Worm (Caenorhabditis elegans) whole organism, young adult: Measurements from ENCODE around the gene npr-40.
"Not testable (repeated sequence)": the region's sequence is repeated elsewhere in the genome, so short reads cannot be mapped to it uniquely, and the experiment has no call there.

Source experiments
- B0019.2 ChIP-seq: fragments of 200-800 bp; sonication (Bioruptor generic); conservative IDR thresholded peaks from 2 replicates; pipeline ENCODE4 v1.3.6; 2022; ENCODE audit warnings: missing genetic modification reagents, missing genetic modification characterization, missing compliant biosample characterization
- D2030.7 ChIP-seq: fragments of 200-800 bp; sonication (Bioruptor generic); IDR thresholded peaks from 2 replicates; pipeline ENCODE4 v1.3.6; 2022; ENCODE audit warnings: missing genetic modification reagents, missing genetic modification characterization, missing compliant biosample characterization
- F10E7.11 ChIP-seq: sonication (generic microtip); optimal IDR thresholded peaks from 2 replicates; lab custom pipeline; 2017; ENCODE audit warnings: mild to moderate bottlenecking, missing genetic modification characterization, moderate library complexity, missing compliant biosample characterization
- F23B12.7 ChIP-seq: sonication (generic microtip); optimal IDR thresholded peaks from 2 replicates; lab custom pipeline; 2017; ENCODE audit warnings: missing genetic modification characterization, mild to moderate bottlenecking, missing compliant biosample characterization, antibody characterized with exemption, moderate library complexity; ENCODE audit not compliant: insufficient read depth
- F39B2.1 ChIP-seq: fragments of 200-800 bp; sonication (Bioruptor generic); IDR thresholded peaks from 2 replicates; pipeline ENCODE4 v1.3.6; 2022; ENCODE audit warnings: missing genetic modification reagents, missing genetic modification characterization, missing compliant biosample characterization
- T07F8.4 ChIP-seq: sonication (generic microtip); optimal IDR thresholded peaks from 2 replicates; lab custom pipeline; 2016; ENCODE audit warnings: mild to moderate bottlenecking, missing genetic modification characterization, moderate library complexity, missing compliant biosample characterization
- Y53F4B.3 ChIP-seq: fragments of 200-800 bp; sonication (Bioruptor generic); IDR thresholded peaks from 2 replicates; pipeline ENCODE4 v1.3.6; 2022; ENCODE audit warnings: missing genetic modification reagents, missing genetic modification characterization, missing compliant biosample characterization
- Y53G8AR.9 ChIP-seq: fragments of 200-800 bp; sonication (Bioruptor generic); conservative IDR thresholded peaks from 2 replicates; pipeline ENCODE4 v1.3.6; 2022; ENCODE audit warnings: missing genetic modification reagents, missing genetic modification characterization, missing compliant biosample characterization
- aptf-2 ChIP-seq: fragments of 200-800 bp; sonication (Bioruptor generic); conservative IDR thresholded peaks from 2 replicates; pipeline ENCODE4 v1.3.6; 2022; ENCODE audit warnings: missing genetic modification reagents, missing genetic modification characterization, missing compliant biosample characterization
- attf-3 ChIP-seq: fragments of 200-800 bp; sonication (Bioruptor generic); conservative IDR thresholded peaks from 2 replicates; pipeline ENCODE4 v1.3.6; 2022; ENCODE audit warnings: missing genetic modification reagents, missing genetic modification characterization, missing compliant biosample characterization
- attf-5 ChIP-seq: fragments of 200-800 bp; sonication (Bioruptor generic); optimal IDR thresholded peaks from 2 replicates; lab custom pipeline; 2018; ENCODE audit warnings: mild to moderate bottlenecking, missing genetic modification characterization, missing compliant biosample characterization
- ccch-3 ChIP-seq: fragments of 200-800 bp; sonication (Bioruptor generic); optimal IDR thresholded peaks from 2 replicates; lab custom pipeline; 2018; ENCODE audit warnings: mild to moderate bottlenecking, missing genetic modification characterization, missing compliant biosample characterization
- cebp-1 ChIP-seq, 2 experiments: fragments of 200-800 bp in 1 of 2; sonication (Bioruptor generic) in 1 of 2; sonication (generic microtip) in 1 of 2; IDR thresholded peaks in 1 of 2; optimal IDR thresholded peaks in 1 of 2; 2 replicates each; pipeline versions ENCODE4 v1.3.6 to Lab custom; 2017 to 2022; ENCODE audit warnings: missing compliant biosample characterization in 2 of 2, missing genetic modification characterization in 2 of 2, mild to moderate bottlenecking in 1 of 2, missing genetic modification reagents in 1 of 2, moderate library complexity in 1 of 2
- cebp-2 ChIP-seq: fragments of 200-800 bp; sonication (Bioruptor generic); IDR thresholded peaks from 2 replicates; pipeline ENCODE4 v1.3.6; 2022; ENCODE audit warnings: missing genetic modification characterization, missing compliant biosample characterization
- ceh-27 ChIP-seq: fragments of 200-800 bp; sonication (Bioruptor generic); optimal IDR thresholded peaks from 2 replicates; lab custom pipeline; 2018; ENCODE audit warnings: mild to moderate bottlenecking, missing genetic modification characterization, moderate library complexity, missing compliant biosample characterization
- ceh-40 ChIP-seq: fragments of 200-800 bp; sonication (Bioruptor generic); IDR thresholded peaks from 2 replicates; pipeline ENCODE4 v1.3.6; 2022; ENCODE audit warnings: missing genetic modification characterization, missing compliant biosample characterization
- chd-7 ChIP-seq: sonication (generic microtip); optimal IDR thresholded peaks from 2 replicates; lab custom pipeline; 2016; ENCODE audit warnings: mild to moderate bottlenecking, missing genetic modification characterization, moderate library complexity, missing compliant biosample characterization
- dpff-1 ChIP-seq: sonication (generic microtip); optimal IDR thresholded peaks from 2 replicates; lab custom pipeline; 2017; ENCODE audit warnings: mild to moderate bottlenecking, missing genetic modification characterization, missing compliant biosample characterization
- egrh-3 ChIP-seq: fragments of 200-800 bp; sonication (Bioruptor generic); IDR thresholded peaks from 2 replicates; pipeline ENCODE4 v1.3.6; 2022; ENCODE audit warnings: missing genetic modification reagents, missing genetic modification characterization, missing compliant biosample characterization
- hlh-26 ChIP-seq: fragments of 200-800 bp; sonication (Bioruptor generic); conservative IDR thresholded peaks from 2 replicates; pipeline ENCODE4 v1.3.6; 2022; ENCODE audit warnings: missing genetic modification reagents, missing genetic modification characterization, missing compliant biosample characterization
- hmg-20 ChIP-seq: fragments of 200-800 bp; sonication (Bioruptor generic); IDR thresholded peaks from 2 replicates; pipeline ENCODE4 v1.3.6; 2022; ENCODE audit warnings: missing genetic modification reagents, missing genetic modification characterization, missing compliant biosample characterization
- hrde-1 ChIP-seq: sonication (generic microtip); optimal IDR thresholded peaks from 2 replicates; lab custom pipeline; 2016; ENCODE audit warnings: missing genetic modification characterization, mild to moderate bottlenecking, missing compliant biosample characterization, moderate library complexity, missing genotype, missing genetic modification reagents, borderline replicate concordance
- lag-1 ChIP-seq: fragments of 200-800 bp; sonication (Bioruptor generic); IDR thresholded peaks from 2 replicates; pipeline ENCODE4 v1.3.6; 2022; ENCODE audit warnings: missing genetic modification reagents, missing genetic modification characterization, missing compliant biosample characterization
- let-607 ChIP-seq, 2 experiments: fragments of 200-800 bp in 1 of 2; sonication (Bioruptor generic) in 1 of 2; sonication (generic microtip) in 1 of 2; optimal IDR thresholded peaks; 2 replicates each; lab custom pipeline; 2016 to 2018; ENCODE audit warnings: mild to moderate bottlenecking in 2 of 2, missing compliant biosample characterization in 2 of 2, missing genetic modification characterization in 2 of 2, moderate library complexity in 2 of 2, missing genotype in 1 of 2
- lin-54 ChIP-seq: fragments of 200-800 bp; sonication (Bioruptor generic); optimal IDR thresholded peaks from 2 replicates; lab custom pipeline; 2018; ENCODE audit warnings: mild to moderate bottlenecking, missing genetic modification characterization, missing compliant biosample characterization
- madf-8 ChIP-seq: fragments of 200-800 bp; sonication (Bioruptor generic); conservative IDR thresholded peaks from 2 replicates; pipeline ENCODE4 v1.3.6; 2022; ENCODE audit warnings: missing genetic modification reagents, missing genetic modification characterization, missing compliant biosample characterization
- mcd-1 ChIP-seq: fragments of 200-800 bp; sonication (Bioruptor generic); IDR thresholded peaks from 2 replicates; pipeline ENCODE4 v1.3.6; 2022; ENCODE audit warnings: missing genetic modification reagents, missing genetic modification characterization, missing compliant biosample characterization
- nhr-80 ChIP-seq: sonication (generic microtip); optimal IDR thresholded peaks from 2 replicates; lab custom pipeline; 2016; ENCODE audit warnings: missing genetic modification characterization, missing compliant biosample characterization
- nhr-90 ChIP-seq: sonication (generic microtip); optimal IDR thresholded peaks from 2 replicates; lab custom pipeline; 2016; ENCODE audit warnings: missing genotype, mild to moderate bottlenecking, missing genetic modification characterization, missing compliant biosample characterization
- pbrm-1 ChIP-seq: fragments of 200-800 bp; sonication (Bioruptor generic); IDR thresholded peaks from 2 replicates; pipeline ENCODE4 v1.3.6; 2022; ENCODE audit warnings: missing genetic modification reagents, missing genetic modification characterization, missing compliant biosample characterization
- pha-4 ChIP-seq: fragments of 150-350 bp; sonication (generic microtip); optimal IDR thresholded peaks from 2 replicates; lab custom pipeline; 2014; ENCODE audit warnings: missing biosample characterization, missing genetic modification reagents, missing genetic modification characterization
- snpc-3.4 ChIP-seq: sonication (generic microtip); optimal IDR thresholded peaks from 2 replicates; lab custom pipeline; 2017; ENCODE audit warnings: missing genetic modification characterization, mild to moderate bottlenecking, missing compliant biosample characterization, antibody characterized with exemption, moderate library complexity, missing genotype, missing genetic modification reagents
- tbx-9 ChIP-seq: sonication (generic microtip); optimal IDR thresholded peaks from 2 replicates; lab custom pipeline; 2016; ENCODE audit warnings: borderline replicate concordance, missing genetic modification characterization, inconsistent platforms, missing compliant biosample characterization
- tlf-1 ChIP-seq: fragments of 200-800 bp; sonication (Bioruptor generic); optimal IDR thresholded peaks from 2 replicates; lab custom pipeline; 2018; ENCODE audit warnings: mild to moderate bottlenecking, missing genetic modification characterization, missing compliant biosample characterization
- zfh-2 ChIP-seq: fragments of 200-800 bp; sonication (Bioruptor generic); conservative IDR thresholded peaks from 2 replicates; pipeline ENCODE4 v1.3.6; 2022; ENCODE audit warnings: missing genetic modification reagents, missing genetic modification characterization, missing compliant biosample characterization
- ztf-3 ChIP-seq: fragments of 200-800 bp; sonication (Bioruptor generic); optimal IDR thresholded peaks from 2 replicates; lab custom pipeline; 2018; ENCODE audit warnings: mild to moderate bottlenecking, missing genetic modification characterization, missing compliant biosample characterization

The npr-40 gene

ce11 chrX:14964253-14964652 is 45.6 kb downstream of the npr-40 start, which contains the start of gene rgs-11:
Gene rgs-11 (plus strand): TSS chrX:14964553.
- TF ChIP-seq aptf-2 (GFP tag; lab: Robert Waterston, UW) (peak; percentile 66; the same call in 1 of the 2 replicates), tlf-1 (GFP tag; lab: Kevin White, UChicago) (no peak)

- TF ChIP-seq F10E7.11: no peak
- no peak for TF ChIP-seq lag-1
- TF ChIP-seq hlh-26 (GFP tag; lab: Robert Waterston, UW): no peak
- no peak for TF ChIP-seq ztf-3 (GFP tag; lab: Kevin White, UChicago)
- no peak for TF ChIP-seq chd-7
- no peak for TF ChIP-seq madf-8 (GFP tag; lab: Robert Waterston, UW)
- TF ChIP-seq ceh-40 (GFP tag; lab: Robert Waterston, UW): no peak
- no peak for TF ChIP-seq dpff-1 (tag; lab: Kevin White, UChicago)
- no peak for TF ChIP-seq hrde-1
- TF ChIP-seq D2030.7 (GFP tag; lab: Robert Waterston, UW): no peak
- TF ChIP-seq F23B12.7 (tag; lab: Kevin White, UChicago): no peak
- no peak for TF ChIP-seq cebp-2
- no peak for TF ChIP-seq T07F8.4
- TF ChIP-seq Y53F4B.3 (GFP tag; lab: Robert Waterston, UW): no peak
- no peak for TF ChIP-seq pbrm-1 (GFP tag; lab: Robert Waterston, UW)
- TF ChIP-seq ccch-3 (GFP tag; lab: Kevin White, UChicago): no peak
- TF ChIP-seq egrh-3 (GFP tag; lab: Robert Waterston, UW): no peak
These were observed 47.1 kb downstream of the npr-40 start, which contains the start of gene F45B8.5 for ce11 chrX:14965761-14966160. Gene F45B8.5 (plus strand): TSS chrX:14966061.

ce11 chrX:14966515-14966914 is 47.9 kb downstream of the npr-40 start, which contains the start of gene F20D1.22:
Gene F20D1.22 (plus strand): TSS chrX:14966815.
- TF ChIP-seq F39B2.1; B0019.2 (GFP tag; lab: Robert Waterston, UW); ceh-27 (GFP tag; lab: Kevin White, UChicago): not testable (repeated sequence)

- no peak for TF ChIP-seq nhr-90 (tag; lab: Kevin White, UChicago)
- no peak for TF ChIP-seq hmg-20 (GFP tag; lab: Robert Waterston, UW)
- no peak for TF ChIP-seq pha-4 (tag; lab: Kevin White, UChicago)
- TF ChIP-seq T07F8.4: no peak
- peak in 1 of 2 experiments; percentile 18 for TF ChIP-seq let-607 (tag; optimal IDR thresholded peaks at IDR 0.05; lab: Kevin White, UChicago)
- TF ChIP-seq nhr-80 (tag; lab: Kevin White, UChicago): peak; percentile 73
- TF ChIP-seq aptf-2 (GFP tag; lab: Robert Waterston, UW): no peak
- TF ChIP-seq Y53G8AR.9 (GFP tag; lab: Robert Waterston, UW): 0 out of 2 replicates have a peak, but pooled peaks have one; percentile 39
- no peak for TF ChIP-seq snpc-3.4 (tag; lab: Kevin White, UChicago)
These were observed 51.0 kb downstream of the npr-40 start for ce11 chrX:14969615-14970014.

ce11 chrX:14970221-14970801 is 51.7 kb downstream of the npr-40 start, which contains the start of the genes flwr-1 and tbc-1:
Gene flwr-1 (minus strand): TSS chrX:14970271.
Gene tbc-1 (plus strand): TSS chrX:14970751.
- TF ChIP-seq attf-5 (GFP tag; lab: Kevin White, UChicago): peak; percentile 35
- TF ChIP-seq lin-54 (GFP tag; lab: Kevin White, UChicago): no peak
- TF ChIP-seq tbx-9: no peak
- no peak for TF ChIP-seq cebp-1 (GFP tag; IDR thresholded peaks at IDR 0.05; lab: Robert Waterston, UW)
- peak; percentile 38 for TF ChIP-seq cebp-1 (tag; optimal IDR thresholded peaks at IDR 0.05; lab: Kevin White, UChicago)
- TF ChIP-seq lag-1: no peak
- peak; percentile 58 for TF ChIP-seq nhr-80 (tag; lab: Kevin White, UChicago)
- TF ChIP-seq attf-3 (GFP tag; lab: Robert Waterston, UW): peak; percentile 90
- TF ChIP-seq mcd-1 (GFP tag; lab: Robert Waterston, UW): 0 out of 2 replicates have a peak, but pooled peaks have one; percentile 8
- TF ChIP-seq zfh-2 (GFP tag; lab: Robert Waterston, UW): peak; percentile 36; the same call in 1 of the 2 replicates
- no peak for TF ChIP-seq F10E7.11
- TF ChIP-seq let-607 (tag; optimal IDR thresholded peaks at IDR 0.05; lab: Kevin White, UChicago): peak; percentile 90 to 92
- TF ChIP-seq, all 124 proteins: peak for 7
